Worm (Caenorhabditis elegans): ENCODE measurements around the gene Y45F3A.1.

Y45F3A.1 gene

DNA sequence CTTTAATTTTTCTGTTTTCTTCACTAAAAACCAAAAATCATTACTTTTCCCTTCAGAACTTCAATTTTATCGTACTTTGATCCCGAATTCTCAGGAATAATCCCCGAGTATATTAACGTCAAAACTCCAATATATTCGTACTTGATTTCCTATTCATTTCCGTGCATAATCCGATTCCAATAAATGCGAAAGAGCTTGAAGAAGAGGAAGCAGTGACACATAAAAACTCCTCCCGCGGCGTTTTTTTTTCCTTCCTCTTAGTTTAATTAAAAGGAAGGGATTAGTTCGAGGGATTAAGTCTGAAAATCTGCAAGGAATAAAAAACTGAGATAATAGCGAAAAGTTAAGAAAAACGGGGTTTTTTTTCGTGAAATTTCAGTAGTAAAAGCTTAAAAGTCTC is 39.2 kb upstream of the Y45F3A.1 start:
- TF ChIP-seq bed-3 (GFP tag; optimal IDR thresholded peaks at IDR 0.05) (no peak), mab-5 (tag; optimal IDR thresholded peaks at IDR 0.05) (no peak), nhr-2 (tag; optimal IDR thresholded peaks at IDR 0.05) (no peak), tbx-8 (GFP tag; optimal IDR thresholded peaks at IDR 0.05) (no peak), ceh-39 (tag; optimal IDR thresholded peaks at IDR 0.05) (no peak), nhr-12 (tag; optimal IDR thresholded peaks at IDR 0.05) (no peak), lsy-2 (tag; optimal IDR thresholded peaks at IDR 0.05) (no peak), lin-13 (tag; optimal IDR thresholded peaks at IDR 0.05) (no peak), elt-3 (tag; optimal IDR thresholded peaks at IDR 0.05) (no peak), sptf-1 (tag; optimal IDR thresholded peaks at IDR 0.05) (no peak), ceh-83 (GFP tag; optimal IDR thresholded peaks at IDR 0.05) (no peak), unc-39 (tag; optimal IDR thresholded peaks at IDR 0.05) (no peak), hlh-1 (tag; optimal IDR thresholded peaks at IDR 0.05) (no peak), nhr-237 (tag; optimal IDR thresholded peaks at IDR 0.05) (no peak), sem-2 (GFP tag; optimal IDR thresholded peaks at IDR 0.05) (no peak), ces-1 (GFP tag; optimal IDR thresholded peaks at IDR 0.05) (no peak)

DNA sequence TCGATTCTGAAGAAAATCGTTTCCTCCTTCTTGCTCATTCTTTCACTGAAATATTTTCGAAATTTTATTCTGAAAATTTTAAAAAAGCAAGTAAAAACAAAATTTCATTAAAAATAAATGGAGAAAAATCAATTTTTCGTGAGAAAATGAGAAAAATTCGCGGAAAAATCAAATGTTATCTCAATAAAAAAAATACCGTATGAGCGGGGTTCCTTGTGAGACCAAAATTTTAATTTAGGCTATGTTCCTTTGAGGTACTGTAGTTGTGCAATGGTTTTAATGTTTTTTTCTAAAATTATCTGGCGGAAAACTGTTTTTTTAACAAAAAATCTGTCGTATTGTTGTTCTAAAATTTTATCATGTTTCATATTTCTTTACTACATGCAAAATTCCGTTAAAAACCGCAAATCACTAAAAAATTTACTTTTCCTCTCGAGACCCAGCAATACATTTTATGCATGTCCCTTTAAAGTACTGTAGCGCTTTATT is 38.5 kb upstream of the Y45F3A.1 start, which contains the start of gene epg-6:
TSS of gene epg-6 (minus strand) at position 51 of the 489 bp plus-strand sequence.
- no peak for TF ChIP-seq elt-3 (tag; optimal IDR thresholded peaks at IDR 0.05)
- TF ChIP-seq bed-3 (GFP tag; optimal IDR thresholded peaks at IDR 0.05), result no peak
- TF ChIP-seq mls-2 (tag; optimal IDR thresholded peaks at IDR 0.05), result no peak
- no peak for TF ChIP-seq nhr-237 (tag; optimal IDR thresholded peaks at IDR 0.05)
- no peak for TF ChIP-seq nhr-28 (tag; optimal IDR thresholded peaks at IDR 0.05)
- TF ChIP-seq sem-2 (GFP tag; optimal IDR thresholded peaks at IDR 0.05), result no peak
- TF ChIP-seq drap-1 (GFP tag; optimal IDR thresholded peaks at IDR 0.05), result no peak
- TF ChIP-seq ztf-11 (tag; optimal IDR thresholded peaks at IDR 0.05), result no peak
- TF ChIP-seq pha-4 (tag; optimal IDR thresholded peaks at IDR 0.05), result no peak
- no peak for TF ChIP-seq flh-1 (GFP tag; optimal IDR thresholded peaks at IDR 0.05)
- TF ChIP-seq tbx-8 (GFP tag; optimal IDR thresholded peaks at IDR 0.05), result no peak
- no peak for TF ChIP-seq mab-5 (tag; optimal IDR thresholded peaks at IDR 0.05)
- TF ChIP-seq snpc-4 (tag; optimal IDR thresholded peaks at IDR 0.05), result no peak
- no peak for TF ChIP-seq sptf-1 (tag; optimal IDR thresholded peaks at IDR 0.05)

DNA sequence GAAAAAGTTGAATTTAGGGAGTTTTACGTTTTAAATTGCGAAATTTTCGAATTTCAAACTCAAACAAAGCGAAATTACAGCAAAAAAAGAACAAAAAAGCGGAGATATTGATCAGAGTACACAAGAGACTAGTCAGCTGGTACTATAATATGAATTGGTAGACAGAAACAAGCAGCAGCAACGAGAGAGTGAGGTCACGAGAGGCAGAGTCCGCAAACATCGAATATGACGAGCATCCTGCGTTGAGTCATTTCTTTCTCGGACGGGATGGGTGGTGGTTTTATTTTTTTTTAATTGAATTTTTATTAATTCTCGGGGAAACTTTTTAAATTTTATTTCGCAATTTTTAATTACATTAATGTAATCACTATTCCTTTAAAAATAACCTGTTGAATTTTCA is 38.0 kb upstream of the Y45F3A.1 start:
- TF ChIP-seq nhr-2 (tag; optimal IDR thresholded peaks at IDR 0.05) (no peak), pha-4 (tag; optimal IDR thresholded peaks at IDR 0.05) (peak; percentile 51), mep-1 (tag; optimal IDR thresholded peaks at IDR 0.05) (peak; percentile 64), mls-2 (tag; optimal IDR thresholded peaks at IDR 0.05) (no peak), lin-13 (tag; optimal IDR thresholded peaks at IDR 0.05) (peak; percentile 36), ham-2 (GFP tag; optimal IDR thresholded peaks at IDR 0.05) (no peak), nhr-237 (tag; optimal IDR thresholded peaks at IDR 0.05) (peak; percentile 15), lsy-2 (tag; optimal IDR thresholded peaks at IDR 0.05) (peak; percentile 58), ces-1 (GFP tag; optimal IDR thresholded peaks at IDR 0.05) (peak; percentile 54)

DNA sequence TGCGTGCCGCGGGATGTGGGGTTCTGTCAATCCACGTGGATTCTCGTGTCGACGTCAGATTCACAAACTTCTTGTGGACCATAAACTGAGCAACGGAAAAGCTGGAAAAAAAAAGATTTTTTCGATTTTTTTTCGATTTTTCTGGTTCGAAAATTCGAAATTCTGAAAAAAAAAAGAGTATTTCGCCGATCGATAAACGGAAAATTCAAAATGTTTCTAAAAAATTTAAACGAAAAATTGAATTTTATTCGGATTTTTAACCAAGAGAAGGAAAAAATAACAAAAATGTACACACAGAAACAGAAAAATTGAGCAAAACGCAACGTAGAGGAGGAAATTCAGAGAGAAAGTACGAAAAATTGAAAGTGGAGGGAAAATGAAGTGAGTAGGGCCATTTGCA is 34.7 kb upstream of the Y45F3A.1 start, which contains the start of gene Y39A1A.3:
TSS of gene Y39A1A.3 (minus strand) at position 101 of the 400 bp plus-strand sequence.
- TF ChIP-seq bed-3 (GFP tag; optimal IDR thresholded peaks at IDR 0.05), result no peak
- no peak for TF ChIP-seq mls-2 (tag; optimal IDR thresholded peaks at IDR 0.05)
- TF ChIP-seq nhr-28 (tag; optimal IDR thresholded peaks at IDR 0.05), result no peak
- TF ChIP-seq ztf-11 (tag; optimal IDR thresholded peaks at IDR 0.05), result no peak
- TF ChIP-seq flh-1 (GFP tag; optimal IDR thresholded peaks at IDR 0.05), result no peak
- TF ChIP-seq unc-120 (tag; optimal IDR thresholded peaks at IDR 0.05; ENCODE audit: poor library complexity, severe bottlenecking), result no peak
- TF ChIP-seq unc-39 (tag; optimal IDR thresholded peaks at IDR 0.05), result no peak
- no peak for TF ChIP-seq ceh-43 (GFP tag; optimal IDR thresholded peaks at IDR 0.05)
- TF ChIP-seq lin-32 (GFP tag; optimal IDR thresholded peaks at IDR 0.05), result no peak
- TF ChIP-seq nhr-2 (tag; optimal IDR thresholded peaks at IDR 0.05), result no peak
- no peak for TF ChIP-seq drap-1 (GFP tag; optimal IDR thresholded peaks at IDR 0.05)
- TF ChIP-seq mep-1 (tag; optimal IDR thresholded peaks at IDR 0.05), result no peak
- TF ChIP-seq ceh-39 (tag; optimal IDR thresholded peaks at IDR 0.05), result no peak
- no peak for TF ChIP-seq nhr-76 (tag; optimal IDR thresholded peaks at IDR 0.05)
- no peak for TF ChIP-seq nhr-237 (tag; optimal IDR thresholded peaks at IDR 0.05)
- no peak for TF ChIP-seq mab-5 (tag; optimal IDR thresholded peaks at IDR 0.05)
- TF ChIP-seq elt-3 (tag; optimal IDR thresholded peaks at IDR 0.05), result no peak
- TF ChIP-seq M03D4.4 (tag; optimal IDR thresholded peaks at IDR 0.05), result no peak
- TF ChIP-seq lsy-2 (tag; optimal IDR thresholded peaks at IDR 0.05), result no peak

DNA sequence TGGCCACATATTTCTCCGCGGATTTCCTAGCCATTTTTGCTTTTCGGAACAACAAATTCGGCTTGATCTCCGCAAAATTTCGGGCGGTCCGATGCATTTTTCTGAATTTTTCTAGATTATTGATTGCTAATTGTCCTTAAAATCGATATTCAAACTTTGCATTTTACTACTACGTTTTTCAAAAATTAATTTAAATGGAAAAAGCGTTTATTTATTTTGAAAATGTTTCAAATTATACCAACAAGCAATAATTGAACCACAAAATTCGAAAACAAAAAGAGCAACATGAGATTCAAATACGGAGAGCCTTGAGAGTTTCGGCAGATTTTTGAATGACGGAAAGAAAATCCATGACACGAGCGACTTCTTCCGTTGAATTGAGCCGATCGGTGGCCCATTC is 33.4 kb upstream of the Y45F3A.1 start, which contains the start of gene Y45F3A.9:
TSS of gene Y45F3A.9 (minus strand) at position 101 of the 400 bp plus-strand sequence.
- TF ChIP-seq pha-4 (tag; optimal IDR thresholded peaks at IDR 0.05), result no peak
- TF ChIP-seq ceh-39 (tag; optimal IDR thresholded peaks at IDR 0.05), result no peak
- no peak for TF ChIP-seq sptf-1 (tag; optimal IDR thresholded peaks at IDR 0.05)
- no peak for TF ChIP-seq snpc-4 (tag; optimal IDR thresholded peaks at IDR 0.05)
- TF ChIP-seq nhr-28 (tag; optimal IDR thresholded peaks at IDR 0.05), result no peak
- TF ChIP-seq blmp-1 (tag; optimal IDR thresholded peaks at IDR 0.05), result no peak
- no peak for TF ChIP-seq nhr-76 (tag; optimal IDR thresholded peaks at IDR 0.05)
- no peak for TF ChIP-seq elt-1 (tag; optimal IDR thresholded peaks at IDR 0.05; ENCODE audit: borderline replicate concordance, insufficient read depth)
- no peak for TF ChIP-seq nhr-237 (tag; optimal IDR thresholded peaks at IDR 0.05)
- no peak for TF ChIP-seq cnd-1 (tag; optimal IDR thresholded peaks at IDR 0.05)
- TF ChIP-seq lsy-2 (tag; optimal IDR thresholded peaks at IDR 0.05), result no peak
- TF ChIP-seq flh-1 (GFP tag; optimal IDR thresholded peaks at IDR 0.05), result no peak
- no peak for TF ChIP-seq ztf-11 (tag; optimal IDR thresholded peaks at IDR 0.05)
- no peak for TF ChIP-seq tbx-8 (GFP tag; optimal IDR thresholded peaks at IDR 0.05)
- no peak for TF ChIP-seq zip-8 (tag; optimal IDR thresholded peaks at IDR 0.05)
- TF ChIP-seq hlh-1 (tag; optimal IDR thresholded peaks at IDR 0.05), result no peak
- TF ChIP-seq nhr-2 (tag; optimal IDR thresholded peaks at IDR 0.05), result no peak
